Worm (Caenorhabditis elegans): ENCODE data around the gene T03F7.5.

DNA sequence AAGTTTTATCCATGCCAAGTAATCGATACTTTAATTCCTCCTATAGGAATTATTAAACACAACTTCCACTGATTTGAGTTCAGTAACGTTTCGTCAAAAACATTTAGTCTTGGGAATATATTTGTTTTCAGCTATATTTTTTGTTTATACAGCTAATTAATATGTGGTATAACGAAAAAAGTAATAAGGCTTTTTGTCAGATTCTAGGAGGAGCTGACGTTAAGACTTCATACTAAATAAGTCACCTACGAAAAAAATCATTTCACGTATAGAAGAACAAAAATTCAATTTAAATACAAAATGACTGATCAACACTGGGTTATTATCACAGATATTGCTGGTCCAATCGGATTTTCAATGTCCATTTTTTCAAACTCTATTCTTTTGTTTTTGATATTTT is 29.7 kb downstream of the T03F7.5 start, which contains the start of gene str-115:
- TF ChIP-seq lin-15B (tag; optimal IDR thresholded peaks at IDR 0.05) (no peak), lin-39 (tag; optimal IDR thresholded peaks at IDR 0.05) (no peak), elt-1 (tag; optimal IDR thresholded peaks at IDR 0.05) (no peak), nhr-23 (tag; optimal IDR thresholded peaks at IDR 0.05) (no peak)
